Fruit fly (Drosophila melanogaster): Measurements from ENCODE around the gene Rlip.

The Rlip gene

DNA sequence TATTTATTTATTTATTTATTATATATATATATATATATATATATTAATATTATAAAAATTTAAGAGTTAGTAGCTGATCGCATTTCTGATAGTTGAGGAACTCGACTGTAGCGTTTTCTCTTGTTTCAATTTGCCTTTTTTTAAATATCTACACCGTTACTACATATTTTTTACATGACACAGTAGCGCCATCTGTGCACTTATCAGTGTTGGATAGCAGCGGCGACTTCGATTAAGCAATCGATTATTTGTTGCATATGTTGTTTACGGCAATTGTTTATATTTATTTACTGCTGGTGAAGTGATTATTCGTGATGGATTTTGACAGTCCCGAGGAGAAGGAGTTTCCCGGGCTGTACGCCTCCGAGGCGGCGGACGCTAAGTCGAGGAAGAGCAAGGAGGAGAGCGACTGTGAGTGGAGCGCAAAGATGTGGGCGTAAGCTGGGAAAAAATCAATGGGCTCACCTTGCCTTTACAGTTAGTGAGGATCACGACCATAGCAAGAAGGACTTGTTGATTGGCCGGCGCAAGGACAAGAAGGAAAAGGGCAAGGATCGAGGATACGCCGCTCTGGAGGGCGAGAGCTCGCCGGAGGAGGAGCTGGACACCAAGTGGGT lies at the start of gene Rlip (continued):
- TF ChIP-seq CTCF (GFP tag; optimal IDR thresholded peaks at IDR 0.05) (peak; percentile 97), bbx (GFP tag; IDR thresholded peaks at IDR 0.05; ENCODE audit: partially characterized antibody) (peak; percentile 67; the same call in 1 of the 2 replicates), D (optimal IDR thresholded peaks at IDR 0.05) (no peak), D (GFP tag; optimal IDR thresholded peaks at IDR 0.05) (no peak), HmgZ (tag; optimal IDR thresholded peaks at IDR 0.05) (peak; percentile 31), CG10979 (tag; optimal IDR thresholded peaks at IDR 0.05) (no peak), CG17328 (GFP tag; IDR thresholded peaks at IDR 0.05) (no peak), CG12155 (GFP tag; optimal IDR thresholded peaks at IDR 0.05) (peak; percentile 25), pzg (GFP tag; optimal IDR thresholded peaks at IDR 0.05) (peak; percentile 77), Poxn (GFP tag; IDR thresholded peaks at IDR 0.05) (no peak), CG34224 (GFP tag; IDR thresholded peaks at IDR 0.05; ENCODE audit: partially characterized antibody) (no peak), en (GFP tag; optimal IDR thresholded peaks at IDR 0.05) (no peak), lab (GFP tag; optimal IDR thresholded peaks at IDR 0.05) (peak; percentile 63), pb (GFP tag; optimal IDR thresholded peaks at IDR 0.05) (no peak), cas (GFP tag; IDR thresholded peaks at IDR 0.05) (no peak), CG8290 (GFP tag; optimal IDR thresholded peaks at IDR 0.05) (peak; percentile 58), CG8290 (tag; optimal IDR thresholded peaks at IDR 0.05) (peak in 1 of 2 experiments; percentile 65), CG8944 (GFP tag; optimal IDR thresholded peaks at IDR 0.05) (peak; percentile 60), gt (GFP tag; IDR thresholded peaks at IDR 0.05) (no peak), CG16813 (GFP tag; IDR thresholded peaks at IDR 0.05; ENCODE audit: partially characterized antibody) (peak; percentile 62), CG9727 (GFP tag; optimal IDR thresholded peaks at IDR 0.05) (no peak), Trl (optimal IDR thresholded peaks at IDR 0.05) (no peak), Trl (GFP tag; optimal IDR thresholded peaks at IDR 0.05) (peak; percentile 75), Sox102F (GFP tag; optimal IDR thresholded peaks at IDR 0.05) (peak; percentile 34), CG2199 (GFP tag; IDR thresholded peaks at IDR 0.05) (peak; percentile 86), cwo (GFP tag; optimal IDR thresholded peaks at IDR 0.05) (no peak), CG7745 (tag; optimal IDR thresholded peaks at IDR 0.05) (no peak), CrebB (tag; optimal IDR thresholded peaks at IDR 0.05) (no peak), Dp (GFP tag; optimal IDR thresholded peaks at IDR 0.05) (peak; percentile 65), CG11456 (GFP tag; IDR thresholded peaks at IDR 0.05) (peak; percentile 85), sna (GFP tag; IDR thresholded peaks at IDR 0.05; ENCODE audit: partially characterized antibody) (peak; percentile 38; the same call in 1 of the 2 replicates), E2f2 (GFP tag; IDR thresholded peaks at IDR 0.05) (peak; percentile 67), sima (GFP tag; optimal IDR thresholded peaks at IDR 0.05) (no peak), CG1792 (GFP tag; optimal IDR thresholded peaks at IDR 0.05) (peak; percentile 49), CG6272 (GFP tag; IDR thresholded peaks at IDR 0.05) (no peak; the same call in 1 of the 2 replicates), eyg (GFP tag; optimal IDR thresholded peaks at IDR 0.05) (peak; percentile 41), CG32767 (GFP tag; IDR thresholded peaks at IDR 0.05) (no peak), CG6689 (GFP tag; IDR thresholded peaks at IDR 0.05) (no peak), CG18619 (GFP tag; optimal IDR thresholded peaks at IDR 0.05) (no peak), ash1 (GFP tag; optimal IDR thresholded peaks at IDR 0.05) (peak; percentile 12), tio (GFP tag; optimal IDR thresholded peaks at IDR 0.05) (no peak), crc (GFP tag; optimal IDR thresholded peaks at IDR 0.05) (no peak), zfh2 (GFP tag; optimal IDR thresholded peaks at IDR 0.05) (peak; percentile 55), danr (GFP tag; IDR thresholded peaks at IDR 0.05) (no peak), amos (GFP tag; IDR thresholded peaks at IDR 0.05; ENCODE audit: partially characterized antibody) (peak; percentile 77), Atf3 (GFP tag; optimal IDR thresholded peaks at IDR 0.05) (peak; percentile 21), CG14710 (tag; optimal IDR thresholded peaks at IDR 0.05) (peak; percentile 57), CG7987 (GFP tag; optimal IDR thresholded peaks at IDR 0.05) (peak; percentile 65), p53 (GFP tag; optimal IDR thresholded peaks at IDR 0.05) (peak; percentile 40), pita (GFP tag; optimal IDR thresholded peaks at IDR 0.05) (no peak), h (optimal IDR thresholded peaks at IDR 0.05) (no peak), CG9215 (GFP tag; IDR thresholded peaks at IDR 0.05) (peak; percentile 25; the same call in 1 of the 2 replicates)
